Worm (Caenorhabditis elegans) whole organism, midembryonic: Measurements from ENCODE around the gene C24D10.5.

Experiments used
- T22C8.4 ChIP-seq: fragments of 200-800 bp; sonication (Bioruptor generic); IDR thresholded peaks from 2 replicates; pipeline ENCODE4 v1.3.6; 2022; ENCODE audit warnings: missing genetic modification characterization, missing compliant biosample characterization
- flt-1 ChIP-seq: fragments of 200-800 bp; sonication (Bioruptor generic); IDR thresholded peaks from 2 replicates; pipeline ENCODE4 v1.3.6; 2022; ENCODE audit warnings: missing genetic modification characterization, missing compliant biosample characterization
- klf-2 ChIP-seq: fragments of 200-800 bp; sonication (Bioruptor generic); conservative IDR thresholded peaks from 2 replicates; pipeline ENCODE4 v1.3.6; 2022; ENCODE audit warnings: missing genetic modification reagents, missing genetic modification characterization, missing compliant biosample characterization
- med-1 ChIP-seq: sonication (generic microtip); optimal IDR thresholded peaks from 2 replicates; lab custom pipeline; 2017; ENCODE audit warnings: missing genetic modification characterization, mild to moderate bottlenecking, missing compliant biosample characterization, antibody characterized with exemption, missing genetic modification reagents; ENCODE audit not compliant: insufficient read depth
- ref-1 ChIP-seq: fragments of 200-800 bp; sonication (Bioruptor generic); conservative IDR thresholded peaks from 2 replicates; pipeline ENCODE4 v1.3.6; 2022; ENCODE audit warnings: missing genetic modification reagents, missing genetic modification characterization, missing compliant biosample characterization
- tab-1 ChIP-seq: fragments of 200-800 bp; sonication (Bioruptor generic); IDR thresholded peaks from 2 replicates; pipeline ENCODE4 v1.3.6; 2022; ENCODE audit warnings: missing genetic modification characterization, missing compliant biosample characterization
- ztf-23 ChIP-seq: fragments of 200-800 bp; sonication (Bioruptor generic); IDR thresholded peaks from 2 replicates; pipeline ENCODE4 v1.3.6; 2022; ENCODE audit warnings: missing genetic modification reagents, missing genetic modification characterization, missing compliant biosample characterization
- ztf-29 ChIP-seq: fragments of 200-800 bp; sonication (Bioruptor generic); IDR thresholded peaks from 2 replicates; pipeline ENCODE4 v1.3.6; 2022; ENCODE audit warnings: missing genetic modification reagents, missing genetic modification characterization, missing compliant biosample characterization

DNA sequence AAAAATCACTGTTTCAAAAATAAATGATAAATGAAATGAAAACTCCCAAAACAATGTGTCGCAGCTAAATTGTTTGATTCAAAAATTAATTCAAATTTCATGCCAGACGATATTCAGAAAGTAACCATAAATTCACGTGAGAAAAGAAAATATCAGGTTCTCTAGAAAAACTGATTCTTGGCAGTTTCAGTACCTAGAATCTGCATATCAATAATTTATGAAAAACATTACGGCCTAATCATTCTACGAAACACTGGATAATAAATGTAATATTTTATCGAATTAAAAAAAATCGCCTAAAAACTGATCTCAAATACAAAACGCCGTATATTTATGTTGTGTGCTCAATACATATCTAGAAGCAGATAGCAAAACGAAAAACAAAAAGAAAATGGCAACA is 50.9 kb downstream of the C24D10.5 start:
- no peak for TF ChIP-seq med-1 (GFP tag; lab: Kevin White, UChicago)
- no peak for TF ChIP-seq T22C8.4
- no peak for TF ChIP-seq flt-1 (GFP tag; lab: Robert Waterston, UW)
- TF ChIP-seq tab-1 (GFP tag; lab: Robert Waterston, UW): no peak
- no peak for TF ChIP-seq klf-2 (GFP tag; lab: Robert Waterston, UW)
- TF ChIP-seq ztf-29 (GFP tag; lab: Robert Waterston, UW): no peak
- no peak for TF ChIP-seq ztf-23 (GFP tag; lab: Robert Waterston, UW)
- TF ChIP-seq ref-1 (GFP tag; lab: Robert Waterston, UW): no peak
